Worm (Caenorhabditis elegans): ENCODE results near the gene hrg-3.

DNA sequence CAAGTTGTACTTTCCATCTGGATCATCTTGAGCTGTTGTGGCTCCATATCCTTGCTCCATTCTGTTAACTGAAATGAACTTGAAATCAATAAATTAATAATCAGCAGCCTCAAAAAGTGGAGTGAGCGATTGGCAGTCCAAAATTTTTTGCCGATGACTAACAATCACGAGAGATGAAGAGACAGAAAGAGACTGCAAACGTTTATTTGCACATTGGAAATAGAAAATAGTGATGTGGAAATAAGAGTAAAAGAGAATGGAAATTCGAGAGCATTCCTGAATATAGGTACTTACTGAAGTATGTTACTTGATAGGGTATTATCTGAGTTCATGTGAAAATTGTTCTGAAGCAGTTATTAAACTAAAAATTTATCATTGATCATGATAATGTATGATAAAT, 46.5 kb upstream of the hrg-3 start, which contains the start of gene tag-120:
- TF ChIP-seq unc-62 (GFP tag; optimal IDR thresholded peaks at IDR 0.05) (no peak), ztf-4 (tag; optimal IDR thresholded peaks at IDR 0.05) (no peak), blmp-1 (tag; optimal IDR thresholded peaks at IDR 0.05; ENCODE audit: insufficient read depth) (no peak), skn-1 (tag; optimal IDR thresholded peaks at IDR 0.05) (no peak), unc-39 (tag; optimal IDR thresholded peaks at IDR 0.05) (no peak), snpc-4 (tag; optimal IDR thresholded peaks at IDR 0.05) (no peak), ama-1 (optimal IDR thresholded peaks at IDR 0.05) (no peak), peb-1 (tag; optimal IDR thresholded peaks at IDR 0.05) (no peak), lsy-2 (tag; optimal IDR thresholded peaks at IDR 0.05) (no peak), aly-2 (tag; optimal IDR thresholded peaks at IDR 0.05) (no peak), R02D3.7 (tag; optimal IDR thresholded peaks at IDR 0.05) (no peak)

Data from whole organism, L2 larva.